Worm (Caenorhabditis elegans) whole organism, early embryonic: ENCODE measurements around the gene nhr-90.

Source experiments
- B0310.2 ChIP-seq: sonication (generic microtip); optimal IDR thresholded peaks from 2 replicates; lab custom pipeline; 2016; ENCODE audit warnings: mild to moderate bottlenecking, missing genetic modification characterization, missing compliant biosample characterization
- F13C5.2 ChIP-seq: sonication (generic microtip); optimal IDR thresholded peaks from 2 replicates; lab custom pipeline; 2017; ENCODE audit warnings: mild to moderate bottlenecking, missing genetic modification characterization, inconsistent platforms, missing compliant biosample characterization
- aly-1 ChIP-seq: sonication (generic microtip); optimal IDR thresholded peaks from 2 replicates; lab custom pipeline; 2016; ENCODE audit warnings: missing genetic modification characterization, missing compliant biosample characterization
- ama-1 ChIP-seq: fragments of 150-350 bp; optimal IDR thresholded peaks from 2 replicates; lab custom pipeline; 2014
- ceh-13 ChIP-seq: fragments of 200-800 bp; sonication (Bioruptor generic); optimal IDR thresholded peaks from 2 replicates; lab custom pipeline; 2018; ENCODE audit warnings: mild to moderate bottlenecking, missing genetic modification characterization, missing compliant biosample characterization
- ceh-36 ChIP-seq: sonication (generic microtip); optimal IDR thresholded peaks from 2 replicates; lab custom pipeline; 2016; ENCODE audit warnings: missing genetic modification characterization, inconsistent platforms, missing compliant biosample characterization
- ets-7 ChIP-seq: sonication (generic microtip); optimal IDR thresholded peaks from 2 replicates; lab custom pipeline; 2016; ENCODE audit warnings: missing genotype, missing genetic modification characterization, missing compliant biosample characterization
- flt-1 ChIP-seq: fragments of 200-800 bp; sonication (Bioruptor generic); IDR thresholded peaks from 2 replicates; pipeline ENCODE4 v1.3.6; 2022; ENCODE audit warnings: missing genetic modification characterization, missing compliant biosample characterization
- hmbx-1 ChIP-seq: sonication (generic microtip); optimal IDR thresholded peaks from 2 replicates; lab custom pipeline; 2016; ENCODE audit warnings: mild to moderate bottlenecking, missing genetic modification characterization, missing compliant biosample characterization
- hmg-4 ChIP-seq: fragments of 200-800 bp; sonication (Bioruptor generic); optimal IDR thresholded peaks from 2 replicates; lab custom pipeline; 2018; ENCODE audit warnings: mild to moderate bottlenecking, missing genetic modification characterization, missing compliant biosample characterization
- hnd-1 ChIP-seq: sonication (generic microtip); optimal IDR thresholded peaks from 2 replicates; lab custom pipeline; 2016; ENCODE audit warnings: missing genetic modification characterization, missing compliant biosample characterization
- pes-1 ChIP-seq: fragments of 200-800 bp; sonication (Bioruptor generic); IDR thresholded peaks from 2 replicates; pipeline ENCODE4 v1.3.6; 2022; ENCODE audit warnings: missing genetic modification reagents, missing genetic modification characterization, missing compliant biosample characterization
- scrt-1 ChIP-seq: fragments of 200-800 bp; sonication (Bioruptor generic); IDR thresholded peaks from 2 replicates; pipeline ENCODE4 v1.3.6; 2022; ENCODE audit warnings: missing genetic modification characterization, missing compliant biosample characterization
- sea-1 ChIP-seq: fragments of 200-800 bp; sonication (Bioruptor generic); conservative IDR thresholded peaks from 2 replicates; pipeline ENCODE4 v1.3.6; 2022; ENCODE audit warnings: missing genetic modification characterization, missing compliant biosample characterization
- tbx-11 ChIP-seq: fragments of 200-800 bp; sonication (Bioruptor generic); IDR thresholded peaks from 2 replicates; pipeline ENCODE4 v1.3.6; 2022; ENCODE audit warnings: missing genetic modification characterization, missing compliant biosample characterization
- tbx-37 ChIP-seq: fragments of 200-800 bp; sonication (Bioruptor generic); conservative IDR thresholded peaks from 2 replicates; pipeline ENCODE4 v1.3.6; 2022; ENCODE audit warnings: missing genetic modification reagents, missing genetic modification characterization, missing compliant biosample characterization
- tra-4 ChIP-seq: sonication (generic microtip); optimal IDR thresholded peaks from 2 replicates; lab custom pipeline; 2017; ENCODE audit warnings: missing genetic modification characterization, missing compliant biosample characterization

The nhr-90 gene

ce11 chrV:615275-615674 lies 5.0 kb downstream of the nhr-90 start, which contains the start of gene F48G7.13:
TSS of gene F48G7.13 (plus strand) at chrV:615575.
- TF ChIP-seq ets-7 (tag; lab: Kevin White, UChicago) (no peak), pes-1 (no peak), tbx-37 (no peak), F13C5.2 (tag; lab: Kevin White, UChicago) (no peak), ceh-36 (no peak)

- TF ChIP-seq pes-1 (no peak), ceh-13 (GFP tag; lab: Kevin White, UChicago) (no peak), hnd-1 (tag; lab: Kevin White, UChicago) (no peak), tbx-37 (no peak), sea-1 (no peak), ceh-36 (no peak), hmg-4 (GFP tag; lab: Kevin White, UChicago) (no peak), hmbx-1 (tag; lab: Kevin White, UChicago) (no peak), ets-7 (tag; lab: Kevin White, UChicago) (no peak), scrt-1 (GFP tag; lab: Robert Waterston, UW) (no peak), tra-4 (tag; lab: Kevin White, UChicago) (no peak), aly-1 (tag; lab: Kevin White, UChicago) (no peak), tbx-11 (no peak), flt-1 (no peak), B0310.2 (no peak), F13C5.2 (tag; lab: Kevin White, UChicago) (no peak), ama-1 (lab: Kevin White, UChicago) (no peak)
Observed at ce11 chrV:617917-618316, 7.6 kb downstream of the nhr-90 start.

- TF ChIP-seq tbx-37 (no peak), tra-4 (tag; lab: Kevin White, UChicago) (no peak), hmg-4 (GFP tag; lab: Kevin White, UChicago) (no peak), tbx-11 (no peak), sea-1 (no peak), B0310.2 (no peak), aly-1 (tag; lab: Kevin White, UChicago) (no peak), scrt-1 (GFP tag; lab: Robert Waterston, UW) (no peak), ets-7 (tag; lab: Kevin White, UChicago) (no peak), F13C5.2 (tag; lab: Kevin White, UChicago) (no peak), flt-1 (no peak), ceh-36 (no peak), ama-1 (lab: Kevin White, UChicago) (no peak), hmbx-1 (tag; lab: Kevin White, UChicago) (no peak)
Observed at ce11 chrV:619054-619453, 8.7 kb downstream of the nhr-90 start, which contains the start of gene F48G7.4. TSS of gene F48G7.4 (plus strand) at chrV:619453.

ce11 chrV:620987-621386 lies 10.7 kb downstream of the nhr-90 start:
- TF ChIP-seq ceh-13 (GFP tag; lab: Kevin White, UChicago), result no peak
- TF ChIP-seq sea-1, result no peak
- TF ChIP-seq aly-1 (tag; lab: Kevin White, UChicago), result no peak

ce11 chrV:622902-623301 lies 12.6 kb downstream of the nhr-90 start, which contains the start of gene F48G7.5:
TSS of gene F48G7.5 (minus strand) at chrV:622935.
- TF ChIP-seq hmg-4 (GFP tag; lab: Kevin White, UChicago), result no peak

- TF ChIP-seq ets-7 (tag; lab: Kevin White, UChicago) (no peak), B0310.2 (no peak)
Observed at ce11 chrV:624922-625321, 14.6 kb downstream of the nhr-90 start, which contains the start of gene srt-17. TSS of gene srt-17 (minus strand) at chrV:625022.

ce11 chrV:626321-626720 lies 16.0 kb downstream of the nhr-90 start, which contains the start of gene F48G7.7:
TSS of gene F48G7.7 (minus strand) at chrV:626421.
- TF ChIP-seq ceh-13 (GFP tag; lab: Kevin White, UChicago) (no peak), tbx-11 (no peak), F13C5.2 (tag; lab: Kevin White, UChicago) (no peak), ets-7 (tag; lab: Kevin White, UChicago) (no peak), aly-1 (tag; lab: Kevin White, UChicago) (no peak), hmg-4 (GFP tag; lab: Kevin White, UChicago) (no peak), flt-1 (no peak), tra-4 (tag; lab: Kevin White, UChicago) (no peak), B0310.2 (no peak)

ce11 chrV:627585-627984 lies 17.3 kb downstream of the nhr-90 start, which contains the start of gene F48G7.8:
TSS of gene F48G7.8 (minus strand) at chrV:627685.
- no peak for TF ChIP-seq hmg-4 (GFP tag; lab: Kevin White, UChicago)
- no peak for TF ChIP-seq pes-1
- TF ChIP-seq tra-4 (tag; lab: Kevin White, UChicago), result no peak
- no peak for TF ChIP-seq ceh-36
- TF ChIP-seq ama-1 (lab: Kevin White, UChicago), result no peak
- TF ChIP-seq hmbx-1 (tag; lab: Kevin White, UChicago), result no peak
- no peak for TF ChIP-seq tbx-37
- no peak for TF ChIP-seq ceh-13 (GFP tag; lab: Kevin White, UChicago)

ce11 chrV:628527-628926 lies 18.2 kb downstream of the nhr-90 start, which contains the start of gene F48G7.9:
TSS of gene F48G7.9 (minus strand) at chrV:628627.
- no peak for TF ChIP-seq hnd-1 (tag; lab: Kevin White, UChicago)
- no peak for TF ChIP-seq aly-1 (tag; lab: Kevin White, UChicago)
- TF ChIP-seq tbx-37, result no peak
- TF ChIP-seq ets-7 (tag; lab: Kevin White, UChicago), result no peak
- TF ChIP-seq B0310.2, result no peak
